Worm (Caenorhabditis elegans) whole organism, early embryonic: ENCODE data around the gene rod-1.

Source experiments
- B0310.2 ChIP-seq: sonication (generic microtip); optimal IDR thresholded peaks from 2 replicates; lab custom pipeline; 2016; ENCODE audit warnings: mild to moderate bottlenecking, missing genetic modification characterization, missing compliant biosample characterization
- F13C5.2 ChIP-seq: sonication (generic microtip); optimal IDR thresholded peaks from 2 replicates; lab custom pipeline; 2017; ENCODE audit warnings: mild to moderate bottlenecking, missing genetic modification characterization, inconsistent platforms, missing compliant biosample characterization
- aly-1 ChIP-seq: sonication (generic microtip); optimal IDR thresholded peaks from 2 replicates; lab custom pipeline; 2016; ENCODE audit warnings: missing genetic modification characterization, missing compliant biosample characterization
- ama-1 ChIP-seq: fragments of 150-350 bp; optimal IDR thresholded peaks from 2 replicates; lab custom pipeline; 2014
- ceh-13 ChIP-seq: fragments of 200-800 bp; sonication (Bioruptor generic); optimal IDR thresholded peaks from 2 replicates; lab custom pipeline; 2018; ENCODE audit warnings: mild to moderate bottlenecking, missing genetic modification characterization, missing compliant biosample characterization
- ceh-36 ChIP-seq: sonication (generic microtip); optimal IDR thresholded peaks from 2 replicates; lab custom pipeline; 2016; ENCODE audit warnings: missing genetic modification characterization, inconsistent platforms, missing compliant biosample characterization
- ets-7 ChIP-seq: sonication (generic microtip); optimal IDR thresholded peaks from 2 replicates; lab custom pipeline; 2016; ENCODE audit warnings: missing genotype, missing genetic modification characterization, missing compliant biosample characterization
- flt-1 ChIP-seq: fragments of 200-800 bp; sonication (Bioruptor generic); IDR thresholded peaks from 2 replicates; pipeline ENCODE4 v1.3.6; 2022; ENCODE audit warnings: missing genetic modification characterization, missing compliant biosample characterization
- hmbx-1 ChIP-seq: sonication (generic microtip); optimal IDR thresholded peaks from 2 replicates; lab custom pipeline; 2016; ENCODE audit warnings: mild to moderate bottlenecking, missing genetic modification characterization, missing compliant biosample characterization
- hmg-4 ChIP-seq: fragments of 200-800 bp; sonication (Bioruptor generic); optimal IDR thresholded peaks from 2 replicates; lab custom pipeline; 2018; ENCODE audit warnings: mild to moderate bottlenecking, missing genetic modification characterization, missing compliant biosample characterization
- hnd-1 ChIP-seq: sonication (generic microtip); optimal IDR thresholded peaks from 2 replicates; lab custom pipeline; 2016; ENCODE audit warnings: missing genetic modification characterization, missing compliant biosample characterization
- pes-1 ChIP-seq: fragments of 200-800 bp; sonication (Bioruptor generic); IDR thresholded peaks from 2 replicates; pipeline ENCODE4 v1.3.6; 2022; ENCODE audit warnings: missing genetic modification reagents, missing genetic modification characterization, missing compliant biosample characterization
- scrt-1 ChIP-seq: fragments of 200-800 bp; sonication (Bioruptor generic); IDR thresholded peaks from 2 replicates; pipeline ENCODE4 v1.3.6; 2022; ENCODE audit warnings: missing genetic modification characterization, missing compliant biosample characterization
- sea-1 ChIP-seq: fragments of 200-800 bp; sonication (Bioruptor generic); conservative IDR thresholded peaks from 2 replicates; pipeline ENCODE4 v1.3.6; 2022; ENCODE audit warnings: missing genetic modification characterization, missing compliant biosample characterization
- tbx-11 ChIP-seq: fragments of 200-800 bp; sonication (Bioruptor generic); IDR thresholded peaks from 2 replicates; pipeline ENCODE4 v1.3.6; 2022; ENCODE audit warnings: missing genetic modification characterization, missing compliant biosample characterization
- tbx-37 ChIP-seq: fragments of 200-800 bp; sonication (Bioruptor generic); conservative IDR thresholded peaks from 2 replicates; pipeline ENCODE4 v1.3.6; 2022; ENCODE audit warnings: missing genetic modification reagents, missing genetic modification characterization, missing compliant biosample characterization
- tra-4 ChIP-seq: sonication (generic microtip); optimal IDR thresholded peaks from 2 replicates; lab custom pipeline; 2017; ENCODE audit warnings: missing genetic modification characterization, missing compliant biosample characterization

rod-1 gene

DNA sequence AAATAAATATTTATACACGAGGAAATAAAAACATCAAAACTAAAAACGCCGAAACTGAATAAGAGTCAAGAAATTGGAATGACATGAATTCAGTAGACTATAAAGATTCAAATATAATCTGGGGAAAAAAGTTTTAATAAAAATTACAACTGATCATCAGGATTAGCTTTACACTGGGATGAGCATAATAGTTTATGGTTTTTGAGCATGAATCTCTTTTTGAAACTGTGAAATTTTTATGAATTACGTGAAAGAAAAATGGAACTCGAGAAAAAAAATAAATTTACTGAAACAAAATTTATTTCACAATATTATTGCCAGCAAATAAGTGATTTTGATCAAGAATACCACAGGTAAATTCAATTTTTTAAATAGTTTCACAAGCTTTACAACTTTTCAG lies 30.7 kb upstream of the rod-1 start, which contains the start of gene B0496.2:
B0496.2 (plus strand) TSS at position 301 of the 400 bp plus-strand sequence.
- no peak for TF ChIP-seq hmg-4 (GFP tag; lab: Kevin White, UChicago)
- no peak for TF ChIP-seq F13C5.2 (tag; lab: Kevin White, UChicago)
- no peak for TF ChIP-seq ceh-36 (tag; lab: Kevin White, UChicago)

DNA sequence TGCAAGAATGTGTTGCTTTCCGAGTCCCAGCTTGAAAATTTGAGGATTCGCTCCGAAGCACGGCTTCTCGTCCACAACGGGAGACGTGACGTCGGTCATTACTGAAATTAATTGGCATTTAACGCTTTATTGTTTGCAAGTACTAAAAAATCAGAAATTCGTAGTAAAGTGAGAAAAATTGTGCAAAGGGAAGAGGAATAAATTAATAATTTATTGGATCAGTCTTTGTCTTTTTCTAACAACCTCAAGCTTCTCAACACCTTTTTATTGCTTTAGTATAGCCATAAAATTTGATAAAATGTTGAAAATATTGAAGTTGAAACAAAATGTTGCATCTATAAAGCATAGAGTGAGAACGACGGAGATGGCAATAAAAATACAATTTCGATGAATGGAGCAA lies 26.9 kb upstream of the rod-1 start, which contains the start of gene tes-1:
tes-1 (minus strand) TSS at position 101 of the 400 bp plus-strand sequence.
- TF ChIP-seq ceh-13 (GFP tag; lab: Kevin White, UChicago) (no peak), ama-1 (lab: Kevin White, UChicago) (no peak), tbx-11 (no peak), ceh-36 (tag; lab: Kevin White, UChicago) (no peak), aly-1 (no peak)

DNA sequence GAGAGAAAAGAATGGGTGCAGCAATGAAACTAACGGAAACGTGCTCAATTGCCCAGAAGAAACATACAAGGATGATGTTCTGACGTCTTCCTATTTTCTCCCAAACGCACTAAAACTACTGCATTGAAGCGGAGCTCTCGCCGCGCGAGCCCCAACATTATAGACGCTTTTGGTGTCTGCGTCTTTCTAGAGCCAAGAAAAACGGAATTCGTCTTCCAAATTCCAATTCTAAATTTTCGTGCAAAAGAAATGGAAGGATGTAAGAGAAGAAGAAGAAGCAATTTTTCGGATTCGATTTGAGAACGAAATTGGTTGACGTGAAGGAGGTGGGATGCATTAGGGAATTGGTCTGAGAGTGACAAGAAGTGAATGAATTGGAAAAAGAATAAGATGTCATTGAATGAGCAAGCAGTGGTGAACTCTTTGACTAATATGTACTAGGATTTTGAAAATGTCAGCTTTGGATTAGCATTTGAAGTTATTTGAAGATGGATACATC lies 24.5 kb upstream of the rod-1 start:
- no peak for TF ChIP-seq hmbx-1
- TF ChIP-seq scrt-1 (GFP tag; lab: Robert Waterston, UW) = no peak
- TF ChIP-seq hmg-4 (GFP tag; lab: Kevin White, UChicago) = no peak
- no peak for TF ChIP-seq ama-1 (lab: Kevin White, UChicago)
- no peak for TF ChIP-seq B0310.2 (tag; lab: Kevin White, UChicago)
- TF ChIP-seq aly-1 = no peak
- TF ChIP-seq ceh-13 (GFP tag; lab: Kevin White, UChicago) = no peak

DNA sequence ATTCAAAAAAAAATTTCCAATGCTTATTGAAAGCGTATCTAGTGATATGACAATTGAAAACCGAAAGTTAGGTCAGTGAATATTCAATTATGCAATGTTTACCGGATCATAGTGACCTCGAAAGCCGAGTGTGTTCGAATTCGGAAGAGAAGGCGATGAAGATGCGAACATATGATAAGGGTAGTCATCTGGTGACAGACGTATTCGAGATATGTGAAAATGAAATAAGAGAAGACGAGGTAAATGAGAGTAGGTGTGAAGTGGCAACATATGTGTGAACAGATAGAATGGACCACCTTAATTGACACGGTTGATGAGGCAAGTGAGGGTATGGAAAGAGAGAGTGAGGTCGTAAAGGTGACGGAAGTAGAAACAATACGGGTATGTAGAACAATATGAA lies 23.4 kb upstream of the rod-1 start:
- no peak for TF ChIP-seq pes-1
- no peak for TF ChIP-seq ama-1 (lab: Kevin White, UChicago)
- no peak for TF ChIP-seq aly-1
- TF ChIP-seq B0310.2 (tag; lab: Kevin White, UChicago) = no peak

DNA sequence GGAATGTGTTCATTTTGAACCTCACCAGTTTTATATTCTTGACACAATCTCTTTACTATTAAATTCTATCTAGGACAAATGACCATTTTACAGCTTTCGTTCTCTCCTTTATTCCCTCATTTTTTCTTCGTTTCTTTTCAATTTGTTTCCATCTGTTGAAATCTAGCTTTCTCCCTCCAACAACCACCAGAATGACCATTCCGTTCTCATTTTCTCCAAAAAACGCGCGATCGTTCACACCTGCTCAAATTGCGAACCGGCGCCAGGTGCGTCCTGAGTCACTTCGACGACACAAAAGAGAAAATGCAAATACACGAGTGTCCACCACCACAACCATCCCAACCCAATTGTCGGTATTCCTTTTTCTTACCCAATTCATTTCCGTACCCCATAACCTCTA lies 22.0 kb upstream of the rod-1 start, which contains the start of gene F13B6.1:
F13B6.1 (plus strand) TSS at position 301 of the 400 bp plus-strand sequence.
- TF ChIP-seq hnd-1 (tag; lab: Kevin White, UChicago) = no peak
- no peak for TF ChIP-seq F13C5.2 (tag; lab: Kevin White, UChicago)
- no peak for TF ChIP-seq ets-7
- TF ChIP-seq B0310.2 (tag; lab: Kevin White, UChicago) = no peak
- TF ChIP-seq hmbx-1 = no peak
- TF ChIP-seq tbx-11 = no peak
- TF ChIP-seq sea-1 (GFP tag; lab: Robert Waterston, UW) = no peak

DNA sequence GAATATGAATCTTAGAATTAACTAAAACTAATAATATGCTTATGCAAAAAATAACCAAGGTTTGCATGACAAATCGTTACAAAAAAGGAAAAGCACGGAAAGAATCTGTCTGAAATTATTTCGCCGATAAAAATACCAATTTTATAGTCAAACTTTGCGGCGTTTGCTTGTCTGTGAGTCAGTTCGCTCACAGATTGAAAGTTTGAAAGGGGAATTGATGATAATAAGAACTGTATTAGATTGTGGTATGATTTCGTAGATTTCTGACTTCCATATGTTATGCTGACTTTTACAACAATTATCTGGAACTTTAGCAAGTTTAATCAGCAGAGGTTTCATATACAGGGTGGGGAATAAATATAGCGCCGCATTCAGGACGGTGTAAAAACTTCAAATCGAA lies 18.0 kb upstream of the rod-1 start, which contains the start of gene F13B6.2:
F13B6.2 (minus strand) TSS at position 101 of the 400 bp plus-strand sequence.
- TF ChIP-seq ceh-36 (tag; lab: Kevin White, UChicago) (no peak), ets-7 (no peak), ceh-13 (GFP tag; lab: Kevin White, UChicago) (no peak), ama-1 (lab: Kevin White, UChicago) (no peak), tbx-37 (GFP tag; lab: Robert Waterston, UW) (no peak), sea-1 (GFP tag; lab: Robert Waterston, UW) (no peak), F13C5.2 (tag; lab: Kevin White, UChicago) (no peak), B0310.2 (tag; lab: Kevin White, UChicago) (no peak), pes-1 (no peak), scrt-1 (GFP tag; lab: Robert Waterston, UW) (no peak), aly-1 (no peak)

DNA sequence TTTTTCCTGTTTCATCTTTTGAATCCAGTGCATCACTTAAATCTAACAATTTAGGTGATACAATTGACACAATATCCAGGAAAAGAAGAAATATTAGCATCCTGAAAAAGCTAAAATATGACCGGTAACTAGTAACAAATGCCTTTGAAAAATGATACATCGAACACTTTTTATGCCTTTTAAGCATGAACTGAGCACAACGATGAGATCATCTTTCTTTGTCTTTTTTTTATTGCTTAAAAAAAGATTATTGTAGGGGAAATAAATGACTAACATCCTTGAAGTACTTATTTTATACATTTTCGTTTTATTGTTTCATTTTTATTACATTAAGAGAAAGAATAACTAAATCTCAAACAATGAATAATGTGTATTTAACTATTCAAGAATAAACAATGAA lies 12.4 kb upstream of the rod-1 start, which contains the start of gene F13B6.3:
F13B6.3 (minus strand) TSS at position 101 of the 400 bp plus-strand sequence.
- TF ChIP-seq hnd-1 (tag; lab: Kevin White, UChicago) = no peak
- no peak for TF ChIP-seq B0310.2 (tag; lab: Kevin White, UChicago)
- TF ChIP-seq tbx-37 (GFP tag; lab: Robert Waterston, UW) = no peak
- TF ChIP-seq F13C5.2 (tag; lab: Kevin White, UChicago) = no peak
- no peak for TF ChIP-seq hmg-4 (GFP tag; lab: Kevin White, UChicago)
- no peak for TF ChIP-seq scrt-1 (GFP tag; lab: Robert Waterston, UW)
- TF ChIP-seq ceh-36 (tag; lab: Kevin White, UChicago) = no peak
- no peak for TF ChIP-seq tbx-11
- TF ChIP-seq pes-1 = no peak
- TF ChIP-seq ama-1 (lab: Kevin White, UChicago) = no peak
- no peak for TF ChIP-seq tra-4
- no peak for TF ChIP-seq ceh-13 (GFP tag; lab: Kevin White, UChicago)

DNA sequence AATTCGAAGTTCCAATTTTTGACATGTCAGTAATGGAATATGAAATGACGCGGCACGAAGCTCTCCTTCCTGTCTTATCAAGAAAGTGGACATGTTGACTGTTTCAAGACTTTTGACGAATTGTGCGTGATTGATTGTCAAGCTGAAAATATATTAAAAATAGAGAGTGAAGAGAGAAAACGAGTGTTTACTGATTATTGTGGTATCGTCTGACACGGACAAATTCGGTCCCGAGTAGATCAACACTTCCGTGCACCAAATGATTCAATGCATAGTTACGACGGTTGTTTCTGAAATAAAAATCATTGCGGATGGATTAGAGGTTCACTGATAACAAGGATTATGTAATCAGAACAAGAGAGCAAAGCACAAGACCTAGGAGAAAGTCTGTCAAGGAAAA lies 11.1 kb upstream of the rod-1 start:
- no peak for TF ChIP-seq sea-1 (GFP tag; lab: Robert Waterston, UW)
- TF ChIP-seq tra-4 = no peak
- no peak for TF ChIP-seq hnd-1 (tag; lab: Kevin White, UChicago)
- no peak for TF ChIP-seq ceh-36 (tag; lab: Kevin White, UChicago)
- TF ChIP-seq ets-7 = no peak
- no peak for TF ChIP-seq pes-1
- TF ChIP-seq scrt-1 (GFP tag; lab: Robert Waterston, UW) = no peak
- TF ChIP-seq hmg-4 (GFP tag; lab: Kevin White, UChicago) = no peak
- TF ChIP-seq aly-1 = no peak
- no peak for TF ChIP-seq ceh-13 (GFP tag; lab: Kevin White, UChicago)
- TF ChIP-seq F13C5.2 (tag; lab: Kevin White, UChicago) = no peak

DNA sequence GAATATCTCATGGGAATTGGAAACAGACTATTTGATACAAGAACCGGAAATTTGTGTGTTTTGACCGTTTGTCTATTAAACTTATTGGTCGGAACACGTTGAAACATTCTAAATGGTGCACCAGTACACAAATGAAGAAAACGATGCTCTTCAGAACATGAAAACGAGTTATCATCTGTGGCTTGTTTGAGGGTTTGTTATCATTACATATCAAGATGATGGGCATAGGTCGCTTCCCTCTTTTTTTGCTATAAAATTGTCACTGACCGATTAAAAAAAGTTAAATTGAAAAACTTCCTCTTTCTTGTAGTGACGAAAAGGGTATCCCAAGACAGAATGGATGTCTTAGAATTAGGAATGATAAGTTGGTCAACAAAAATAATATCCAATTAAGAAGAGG lies 9.6 kb upstream of the rod-1 start:
- TF ChIP-seq tra-4 = no peak
- TF ChIP-seq hnd-1 (tag; lab: Kevin White, UChicago) = no peak
- no peak for TF ChIP-seq scrt-1 (GFP tag; lab: Robert Waterston, UW)
- TF ChIP-seq ceh-13 (GFP tag; lab: Kevin White, UChicago) = no peak
- no peak for TF ChIP-seq B0310.2 (tag; lab: Kevin White, UChicago)
- TF ChIP-seq flt-1 (GFP tag; lab: Robert Waterston, UW) = no peak
- TF ChIP-seq hmg-4 (GFP tag; lab: Kevin White, UChicago) = no peak
- no peak for TF ChIP-seq ets-7
- no peak for TF ChIP-seq ama-1 (lab: Kevin White, UChicago)
- TF ChIP-seq ceh-36 (tag; lab: Kevin White, UChicago) = no peak
- no peak for TF ChIP-seq tbx-11
- no peak for TF ChIP-seq pes-1
- TF ChIP-seq tbx-37 (GFP tag; lab: Robert Waterston, UW) = no peak
- no peak for TF ChIP-seq aly-1
- no peak for TF ChIP-seq hmbx-1
- no peak for TF ChIP-seq sea-1 (GFP tag; lab: Robert Waterston, UW)
